Fruit fly (Drosophila melanogaster) whole organism, adult: ENCODE data around the gene BBS8.

Source experiments
- CG14711 ChIP-seq: fragments of 200-800 bp; sonication (Bioruptor generic); optimal IDR thresholded peaks from 2 replicates; lab custom pipeline; 2018; ENCODE audit warnings: missing biosample characterization, mild to moderate bottlenecking, missing genetic modification characterization, moderate library complexity
- CG7101 ChIP-seq: fragments of 200-800 bp; sonication (Bioruptor generic); optimal IDR thresholded peaks from 2 replicates; lab custom pipeline; 2018; ENCODE audit warnings: missing biosample characterization, mild to moderate bottlenecking, missing genetic modification characterization, moderate library complexity
- Clk ChIP-seq: fragments of 200-800 bp; sonication (Bioruptor generic); optimal IDR thresholded peaks from 2 replicates; lab custom pipeline; 2017; ENCODE audit warnings: missing biosample characterization, missing genetic modification characterization
- Hr96 ChIP-seq: fragments of 200-800 bp; sonication (Bioruptor generic); optimal IDR thresholded peaks from 2 replicates; lab custom pipeline; 2016; ENCODE audit warnings: missing biosample characterization, missing genetic modification characterization
- Mnt ChIP-seq: fragments of 200-800 bp; sonication (Bioruptor generic); optimal IDR thresholded peaks from 2 replicates; lab custom pipeline; 2016; ENCODE audit warnings: missing biosample characterization, mild to moderate bottlenecking, missing genetic modification characterization
- cnc ChIP-seq, 2 experiments: fragments of >200 bp; optimal IDR thresholded peaks; 2 replicates each; lab custom pipeline; 2017

DNA sequence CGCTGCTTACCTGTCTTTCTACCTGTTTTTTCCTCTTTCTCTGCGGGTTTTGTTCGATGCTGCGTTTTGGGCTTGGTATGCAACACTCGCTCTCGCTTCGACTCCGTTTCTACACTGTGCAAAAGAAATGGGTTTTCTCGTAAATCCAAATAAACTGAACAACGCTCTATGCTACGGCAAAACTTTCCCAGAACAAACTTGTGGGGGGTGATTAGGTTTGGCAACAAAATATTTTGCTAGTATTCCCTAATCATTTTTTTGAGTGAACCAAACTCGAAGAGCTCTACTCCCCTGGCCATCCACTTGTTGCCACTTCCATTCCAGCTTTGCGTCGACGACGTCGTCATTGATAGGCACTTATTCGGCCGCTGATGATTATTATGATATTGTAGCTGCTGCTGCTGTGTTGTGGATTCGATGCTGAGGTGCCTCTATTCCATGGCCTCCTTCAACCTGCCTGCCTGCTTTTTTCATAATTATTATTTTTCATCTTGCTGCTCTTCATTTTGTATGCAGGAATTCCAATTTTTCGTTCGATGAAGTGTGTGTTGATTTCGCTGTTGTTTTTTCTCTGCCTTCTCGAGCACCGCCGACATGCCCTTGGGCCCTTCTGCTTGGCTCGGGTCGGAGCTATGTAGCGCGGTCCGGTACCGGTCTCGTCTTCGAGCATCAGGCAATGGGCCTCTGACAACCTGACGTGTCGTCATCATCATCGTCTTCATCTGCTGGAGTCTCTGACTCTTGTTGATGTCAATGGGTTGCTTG is 19.4 kb downstream of the BBS8 start:
- TF ChIP-seq CG7101 (tag; lab: Kevin White, UChicago), result no peak
- no peak for TF ChIP-seq Mnt
- no peak for TF ChIP-seq CG14711
- no peak for TF ChIP-seq Clk (GFP tag; lab: Kevin White, UChicago)
- no peak for TF ChIP-seq Hr96 (GFP tag; lab: Kevin White, UChicago)
- no peak for TF ChIP-seq cnc (optimal IDR thresholded peaks at IDR 0.05; lab: Kevin White, UChicago)
